Fruit fly (Drosophila melanogaster) S2 (cell line): ENCODE measurements around the gene CG14286.

Experiments used
- CG8478 ChIP-seq: fragments of >200 bp; optimal IDR thresholded peaks from 2 replicates; lab custom pipeline; 2018
- CTCF ChIP-seq, 2 experiments: fragments of >200 bp; optimal IDR thresholded peaks; 2 replicates each; lab custom pipeline; 2018

- TF ChIP-seq CTCF (optimal IDR thresholded peaks at IDR 0.05; lab: Kevin White, UChicago) = no peak
- no peak for TF ChIP-seq CG8478 (lab: Kevin White, UChicago)
These were observed 42.9 kb upstream of the CG14286 start, which contains the start of the genes dnk and Smu1 for dm6 chr3R:18980863-18981536.
